Fruit fly (Drosophila melanogaster): Measurements from ENCODE around the gene CG34159.
A peak's percentile ranks its signal among the peaks of the same experiment; 100 is the strongest.

CG34159 gene

dm6 chr2L:10198911-10199310 is 5.2 kb downstream of the CG34159 start, which contains the start of gene Sur (continued):
- peak; percentile 6 for TF ChIP-seq CG15514 (GFP tag; optimal IDR thresholded peaks at IDR 0.05)
- TF ChIP-seq NfI (GFP tag; optimal IDR thresholded peaks at IDR 0.05) = no peak
- TF ChIP-seq ttk (GFP tag; IDR thresholded peaks at IDR 0.05) = no peak
- no peak for TF ChIP-seq CG2889 (GFP tag; IDR thresholded peaks at IDR 0.05)
- TF ChIP-seq crp (GFP tag; optimal IDR thresholded peaks at IDR 0.05) = no peak
- no peak for TF ChIP-seq chinmo (GFP tag; IDR thresholded peaks at IDR 0.05; ENCODE audit: partially characterized antibody)
- 0 out of 2 replicates have a peak, but pooled peaks have one; percentile 9 for TF ChIP-seq Rfx (GFP tag; IDR thresholded peaks at IDR 0.05)
- no peak for TF ChIP-seq CG4404 (GFP tag; IDR thresholded peaks at IDR 0.05)
- TF ChIP-seq CG11504 (tag; optimal IDR thresholded peaks at IDR 0.05) = no peak
- TF ChIP-seq MTF-1 (GFP tag; optimal IDR thresholded peaks at IDR 0.05; ENCODE audit: borderline replicate concordance) = no peak
- TF ChIP-seq Awh (GFP tag; IDR thresholded peaks at IDR 0.05) = no peak
- no peak for TF ChIP-seq zfh1 (GFP tag; IDR thresholded peaks at IDR 0.05)
- TF ChIP-seq Hmr (GFP tag; optimal IDR thresholded peaks at IDR 0.05) = no peak
- no peak for TF ChIP-seq ara (GFP tag; IDR thresholded peaks at IDR 0.05)
- TF ChIP-seq CG17829 (tag; optimal IDR thresholded peaks at IDR 0.05) = no peak
- no peak for TF ChIP-seq PHDP (tag; optimal IDR thresholded peaks at IDR 0.05)
- TF ChIP-seq CG12769 (tag; optimal IDR thresholded peaks at IDR 0.05) = peak; percentile 46
- TF ChIP-seq CG6765 (GFP tag; optimal IDR thresholded peaks at IDR 0.05) = no peak
- no peak for TF ChIP-seq CG10366 (GFP tag; IDR thresholded peaks at IDR 0.05)
- no peak for TF ChIP-seq fd102C (GFP tag; optimal IDR thresholded peaks at IDR 0.05)
- TF ChIP-seq Max (GFP tag; optimal IDR thresholded peaks at IDR 0.05) = no peak
- TF ChIP-seq CG14710 (tag; optimal IDR thresholded peaks at IDR 0.05) = no peak
- TF ChIP-seq NK7.1 (GFP tag; optimal IDR thresholded peaks at IDR 0.05) = no peak
- TF ChIP-seq CG4360 (GFP tag; IDR thresholded peaks at IDR 0.05) = 0 out of 2 replicates have a peak, but pooled peaks have one; percentile 17
- TF ChIP-seq CG13775 (GFP tag; optimal IDR thresholded peaks at IDR 0.05) = no peak
- no peak for TF ChIP-seq CG12219 (GFP tag; optimal IDR thresholded peaks at IDR 0.05)
- TF ChIP-seq Gsc (GFP tag; IDR thresholded peaks at IDR 0.05) = no peak
- TF ChIP-seq CG1792 (GFP tag; optimal IDR thresholded peaks at IDR 0.05) = no peak
- no peak for TF ChIP-seq CG4328 (GFP tag; optimal IDR thresholded peaks at IDR 0.05)
- TF ChIP-seq Eip74EF (GFP tag; optimal IDR thresholded peaks at IDR 0.05) = no peak
- no peak for TF ChIP-seq YL-1 (GFP tag; optimal IDR thresholded peaks at IDR 0.05)
- TF ChIP-seq CG11695 (GFP tag; IDR thresholded peaks at IDR 0.05) = no peak
- TF ChIP-seq CG14965 (GFP tag; optimal IDR thresholded peaks at IDR 0.05; ENCODE audit: borderline replicate concordance) = no peak
- TF ChIP-seq fu2 (GFP tag; optimal IDR thresholded peaks at IDR 0.05) = no peak
- TF ChIP-seq Elba2 (GFP tag; optimal IDR thresholded peaks at IDR 0.05) = no peak
- TF ChIP-seq maf-S (GFP tag; optimal IDR thresholded peaks at IDR 0.05) = no peak
- TF ChIP-seq Atf6 (GFP tag; IDR thresholded peaks at IDR 0.05) = 0 out of 2 replicates have a peak, but pooled peaks have one; percentile 10
- TF ChIP-seq CG2120 (GFP tag; optimal IDR thresholded peaks at IDR 0.05) = no peak
- TF ChIP-seq CG2116 (GFP tag; optimal IDR thresholded peaks at IDR 0.05) = no peak
- no peak for TF ChIP-seq stwl (tag; optimal IDR thresholded peaks at IDR 0.05)
- no peak for TF ChIP-seq luna (GFP tag; optimal IDR thresholded peaks at IDR 0.05)
- TF ChIP-seq CG7963 (GFP tag; IDR thresholded peaks at IDR 0.05; ENCODE audit: partially characterized antibody) = no peak
- TF ChIP-seq CG6689 (GFP tag; IDR thresholded peaks at IDR 0.05) = no peak
- TF ChIP-seq tll (GFP tag; optimal IDR thresholded peaks at IDR 0.05) = no peak
- no peak for TF ChIP-seq Ada2b (GFP tag; IDR thresholded peaks at IDR 0.05)
- TF ChIP-seq abd-A (tag; optimal IDR thresholded peaks at IDR 0.05) = no peak
- TF ChIP-seq esg (GFP tag; conservative IDR thresholded peaks at IDR 0.05) = no peak
- no peak for TF ChIP-seq CG3838 (GFP tag; optimal IDR thresholded peaks at IDR 0.05)
- no peak for TF ChIP-seq Ets65A (GFP tag)
- TF ChIP-seq pzg (GFP tag; optimal IDR thresholded peaks at IDR 0.05) = no peak

Data from whole organism, embryonic.